Worm (Caenorhabditis elegans) whole organism, L4 larva: Measurements from ENCODE around the gene mre-11.

Source experiments
- lir-3 ChIP-seq: sonication (generic microtip); optimal IDR thresholded peaks from 2 replicates; lab custom pipeline; 2016; ENCODE audit warnings: mild to moderate bottlenecking, missing genetic modification characterization, missing compliant biosample characterization
- nhr-237 ChIP-seq: sonication (generic microtip); optimal IDR thresholded peaks from 2 replicates; lab custom pipeline; 2017; ENCODE audit warnings: missing biosample characterization, missing genetic modification characterization
- nhr-41 ChIP-seq: fragments of 200-800 bp; sonication (Bioruptor generic); IDR thresholded peaks from 2 replicates; pipeline ENCODE4 v1.3.6; 2022; ENCODE audit warnings: missing genetic modification reagents, missing genetic modification characterization, missing compliant biosample characterization
- pqm-1 ChIP-seq: sonication (generic microtip); optimal IDR thresholded peaks from 2 replicates; lab custom pipeline; 2017; ENCODE audit warnings: missing biosample characterization, missing genetic modification characterization
- set-16 ChIP-seq: fragments of 200-800 bp; sonication (Bioruptor generic); IDR thresholded peaks from 2 replicates; pipeline ENCODE4 v1.3.6; 2022; ENCODE audit warnings: missing genetic modification reagents, missing genetic modification characterization, missing compliant biosample characterization

DNA sequence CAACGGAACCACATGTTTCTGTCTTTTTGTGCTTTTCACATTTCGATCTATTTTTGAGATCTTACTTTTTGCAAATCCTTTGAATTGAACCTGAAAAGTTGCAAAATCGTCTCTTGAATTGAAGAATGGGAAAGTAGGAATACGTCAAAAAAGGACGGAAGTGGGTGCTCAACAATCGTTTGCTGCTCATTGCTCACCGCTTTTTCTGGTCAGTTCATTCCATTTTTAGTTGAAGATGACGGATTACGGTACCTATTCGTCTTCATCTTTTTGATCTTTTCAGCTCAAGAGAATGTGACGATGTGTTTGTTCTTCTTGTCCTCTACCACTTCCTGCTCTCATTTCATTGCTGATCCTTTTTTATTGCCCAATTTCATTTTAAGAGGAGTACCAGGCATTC is 41.5 kb downstream of the mre-11 start, which contains the start of gene C05A2.4:
- TF ChIP-seq nhr-237 (tag; lab: Kevin White, UChicago) (no peak), lir-3 (tag; lab: Kevin White, UChicago) (no peak), nhr-41 (GFP tag; lab: Robert Waterston, UW) (no peak), set-16 (GFP tag; lab: Robert Waterston, UW) (no peak), pqm-1 (tag; lab: Kevin White, UChicago) (no peak)
